Fruit fly (Drosophila melanogaster) whole organism, wandering third instar larva: ENCODE measurements around the gene CG42866.

ENCODE experiments used
- CG32264 ChIP-seq: fragments of 200-800 bp; sonication (Bioruptor generic); optimal IDR thresholded peaks from 2 replicates; lab custom pipeline; 2016; ENCODE audit warnings: missing biosample characterization, missing genetic modification characterization
- Sp1 ChIP-seq: fragments of 200-800 bp; sonication (Bioruptor generic); optimal IDR thresholded peaks from 3 replicates; lab custom pipeline; 2019; ENCODE audit warnings: missing biosample characterization, mild to moderate bottlenecking, missing genetic modification characterization, moderate library complexity
- dl ChIP-seq, 2 experiments: fragments of 175-275, 200-275 bp in 1 of 2; fragments of 200-275 bp in 1 of 2; sonication (Bioruptor generic); optimal IDR thresholded peaks; lab custom pipeline; 2018; ENCODE audit warnings: mild to moderate bottlenecking in 2 of 2, missing biosample characterization in 2 of 2, missing genetic modification characterization in 2 of 2, moderate library complexity in 2 of 2; ENCODE audit not compliant: partially characterized antibody in 2 of 2, insufficient read depth in 1 of 2
- foxo ChIP-seq, 2 experiments: fragments of 200-800 bp; sonication (Bioruptor generic); optimal IDR thresholded peaks; 2 replicates in 1 of 2; 3 replicates in 1 of 2; lab custom pipeline; 2016 to 2017; ENCODE audit warnings: missing biosample characterization in 2 of 2, missing genetic modification characterization in 2 of 2

DNA sequence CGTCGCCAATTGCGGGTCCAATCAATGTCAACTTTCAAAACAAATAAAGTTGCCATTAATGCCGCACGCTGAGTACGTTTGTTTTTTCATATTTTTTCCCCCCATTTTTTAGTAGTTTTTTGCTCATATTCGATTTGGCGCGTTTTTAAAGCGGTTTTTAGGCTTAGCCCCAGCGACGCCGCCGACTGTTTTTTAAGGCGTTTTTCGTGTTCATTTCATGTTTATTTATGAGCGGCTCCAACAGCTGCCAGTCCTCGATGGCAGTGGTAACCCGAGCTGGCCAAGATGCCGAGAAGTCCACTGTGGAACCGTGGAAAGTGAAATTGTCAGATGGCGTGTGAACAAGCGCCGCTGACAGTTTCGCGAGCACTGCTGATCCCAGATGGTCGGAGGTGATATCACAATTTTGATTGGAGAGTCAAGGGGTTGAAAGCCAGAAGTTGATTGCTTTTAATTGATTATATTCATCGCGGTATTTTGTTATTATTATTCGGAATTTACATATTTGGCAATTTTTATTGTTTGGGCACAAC lies 13.4 kb downstream of the CG42866 start:
- TF ChIP-seq dl (GFP tag; optimal IDR thresholded peaks at IDR 0.05; lab: Kevin White, UChicago; ENCODE audit: insufficient read depth in 1 of 2, partially characterized antibody in 2 of 2) (no peak), CG32264 (GFP tag; lab: Kevin White, UChicago) (no peak), Sp1 (GFP tag; lab: Kevin White, UChicago) (no peak), foxo (GFP tag; optimal IDR thresholded peaks at IDR 0.05; lab: Kevin White, UChicago) (no peak)
